Fruit fly (Drosophila melanogaster): ENCODE data around the gene CG10663.

Gene CG10663

DNA sequence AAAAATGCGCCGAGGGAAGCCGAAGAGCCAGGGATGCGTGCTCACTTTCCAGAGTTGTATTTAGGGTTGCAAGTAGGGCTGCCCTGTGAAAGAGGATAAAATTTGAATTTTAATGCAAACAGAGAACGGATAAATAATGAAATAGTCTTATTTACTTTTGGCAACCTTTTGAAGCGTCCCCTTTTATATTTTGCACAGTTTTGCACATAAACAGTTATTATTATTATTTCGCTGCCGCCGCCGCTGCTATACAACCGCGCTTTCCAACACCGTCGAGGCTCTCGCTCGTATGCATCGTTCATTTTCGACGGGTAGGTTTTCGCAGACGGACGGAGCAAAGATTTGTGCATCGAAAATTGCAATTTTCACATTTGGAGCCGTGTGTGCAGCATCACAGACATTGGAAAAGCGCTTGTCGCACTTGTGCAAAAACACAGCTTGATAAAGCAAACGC is 30.0 kb upstream of the CG10663 start, which contains the start of the genes sti and tral:
sti (minus strand) TSS at position 54 of the 454 bp plus-strand sequence.
tral (plus strand) TSS at position 298 of the 454 bp plus-strand sequence.
- TF ChIP-seq CG4496 (GFP tag; IDR thresholded peaks at IDR 0.05) (peak; percentile 76), CG12605 (GFP tag; IDR thresholded peaks at IDR 0.05) (no peak), CG34367 (tag; optimal IDR thresholded peaks at IDR 0.05) (peak; percentile 36), CG17806 (tag; optimal IDR thresholded peaks at IDR 0.05) (peak; percentile 54), CG10348 (GFP tag; IDR thresholded peaks at IDR 0.05) (no peak), Ets98B (GFP tag; IDR thresholded peaks at IDR 0.05) (peak; percentile 71), Snoo (tag; optimal IDR thresholded peaks at IDR 0.05) (peak; percentile 74), CG8159 (tag; optimal IDR thresholded peaks at IDR 0.05) (peak; percentile 70), Pif1B (GFP tag; optimal IDR thresholded peaks at IDR 0.05) (no peak), EcR (GFP tag; optimal IDR thresholded peaks at IDR 0.05) (no peak), CG9948 (tag; optimal IDR thresholded peaks at IDR 0.05) (peak; percentile 39), CG32121 (GFP tag; IDR thresholded peaks at IDR 0.05) (peak; percentile 41; the same call in 1 of the 2 replicates), D1 (tag; optimal IDR thresholded peaks at IDR 0.05) (no peak), Pif1A (GFP tag; optimal IDR thresholded peaks at IDR 0.05) (no peak), rn (GFP tag; IDR thresholded peaks at IDR 0.05) (peak; percentile 43; the same call in 1 of the 2 replicates), CG14655 (GFP tag; optimal IDR thresholded peaks at IDR 0.05) (no peak), fd96Ca (GFP tag; IDR thresholded peaks at IDR 0.05) (peak; percentile 72), CG15710 (tag; optimal IDR thresholded peaks at IDR 0.05) (peak; percentile 68)

DNA sequence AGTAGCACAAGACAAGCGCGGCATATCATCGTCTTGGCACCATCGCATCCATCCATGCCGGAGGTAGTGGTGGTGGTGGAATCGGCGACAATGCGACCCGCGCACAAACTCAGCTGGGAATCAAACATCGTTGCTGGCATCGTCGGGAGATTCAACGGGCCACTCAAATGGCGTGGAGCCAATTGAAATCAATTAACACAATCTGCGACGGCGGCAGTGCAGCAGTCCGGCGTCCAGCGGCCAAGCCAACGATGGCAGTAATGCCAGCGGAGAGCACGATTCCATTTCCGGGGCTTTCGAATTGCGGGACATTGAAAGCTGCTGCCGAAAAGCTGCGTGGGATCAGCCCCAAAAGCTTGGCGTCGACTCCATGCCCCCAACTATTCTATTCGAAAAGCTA is 22.7 kb upstream of the CG10663 start, which contains the start of gene CG10654:
CG10654 (minus strand) TSS at position 270 of the 400 bp plus-strand sequence.
- TF ChIP-seq Pif1A (GFP tag; optimal IDR thresholded peaks at IDR 0.05) = no peak
- TF ChIP-seq CG14655 (GFP tag; optimal IDR thresholded peaks at IDR 0.05) = no peak
- TF ChIP-seq CG8159 (tag; optimal IDR thresholded peaks at IDR 0.05) = no peak
- no peak for TF ChIP-seq Ets98B (GFP tag; IDR thresholded peaks at IDR 0.05)
- no peak for TF ChIP-seq D1 (tag; optimal IDR thresholded peaks at IDR 0.05)
- TF ChIP-seq CG17806 (tag; optimal IDR thresholded peaks at IDR 0.05) = no peak
- TF ChIP-seq CG12605 (GFP tag; IDR thresholded peaks at IDR 0.05) = no peak
- TF ChIP-seq Pif1B (GFP tag; optimal IDR thresholded peaks at IDR 0.05) = no peak
- no peak for TF ChIP-seq fd96Ca (GFP tag; IDR thresholded peaks at IDR 0.05)

DNA sequence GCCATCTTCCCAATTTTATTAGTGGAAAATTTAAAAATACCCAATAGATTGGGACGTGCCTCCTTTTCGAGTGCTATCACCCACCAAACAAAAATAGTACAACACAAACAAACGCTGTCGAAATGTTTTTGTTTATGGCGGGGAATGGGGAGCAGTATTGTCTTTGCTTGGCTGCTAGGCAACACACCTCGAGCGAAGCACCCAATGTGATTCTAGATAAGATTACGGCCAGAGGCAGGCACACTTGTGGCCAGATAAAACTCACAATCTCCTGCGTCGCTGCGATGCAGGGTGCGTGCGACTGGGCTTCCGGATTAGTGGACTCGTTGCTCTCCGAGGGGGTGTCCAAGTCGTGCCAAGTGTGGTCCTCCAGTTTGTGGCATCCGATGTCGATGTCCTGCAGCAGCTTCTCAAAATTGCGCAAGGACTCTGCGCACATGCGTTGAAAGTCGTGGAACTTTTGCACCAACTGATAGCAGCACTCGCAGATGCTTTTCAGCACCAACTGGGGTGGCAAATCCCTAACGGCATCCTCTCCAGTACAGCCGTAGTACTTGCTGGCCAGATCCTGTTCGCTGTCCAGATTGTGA is 22.2 kb upstream of the CG10663 start:
- TF ChIP-seq Pif1B (GFP tag; optimal IDR thresholded peaks at IDR 0.05) (no peak), CG15710 (tag; optimal IDR thresholded peaks at IDR 0.05) (no peak), fd96Ca (GFP tag; IDR thresholded peaks at IDR 0.05) (0 out of 3 replicates have a peak, but pooled peaks have one; percentile 14)

DNA sequence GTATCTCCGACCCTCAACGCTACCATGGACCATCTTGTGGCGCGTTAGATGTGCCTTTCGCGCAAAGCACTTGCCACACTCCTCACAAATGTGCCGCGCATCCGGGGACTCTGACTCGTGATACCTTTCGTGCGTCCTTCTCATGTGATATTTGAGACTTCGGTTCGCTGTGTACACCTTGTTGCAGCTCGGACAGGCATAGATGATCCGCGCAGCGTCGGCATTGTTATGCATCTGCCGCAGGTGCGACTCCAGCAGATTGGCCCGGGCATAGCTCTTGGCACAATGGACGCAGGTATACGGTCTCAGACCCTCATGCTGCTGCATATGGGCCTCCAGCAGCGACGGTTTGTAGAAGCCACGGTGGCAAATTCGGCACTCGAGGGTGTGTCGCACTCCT is 21.2 kb upstream of the CG10663 start:
- TF ChIP-seq EcR (GFP tag; optimal IDR thresholded peaks at IDR 0.05) = no peak
- TF ChIP-seq CG10348 (GFP tag; IDR thresholded peaks at IDR 0.05) = no peak
- TF ChIP-seq CG9948 (tag; optimal IDR thresholded peaks at IDR 0.05) = no peak
- no peak for TF ChIP-seq CG17806 (tag; optimal IDR thresholded peaks at IDR 0.05)
- TF ChIP-seq CG12605 (GFP tag; IDR thresholded peaks at IDR 0.05) = no peak
- no peak for TF ChIP-seq CG8301 (tag; optimal IDR thresholded peaks at IDR 0.05)
- TF ChIP-seq CG13204 (GFP tag; optimal IDR thresholded peaks at IDR 0.05) = no peak
- no peak for TF ChIP-seq fd96Ca (GFP tag; IDR thresholded peaks at IDR 0.05)

DNA sequence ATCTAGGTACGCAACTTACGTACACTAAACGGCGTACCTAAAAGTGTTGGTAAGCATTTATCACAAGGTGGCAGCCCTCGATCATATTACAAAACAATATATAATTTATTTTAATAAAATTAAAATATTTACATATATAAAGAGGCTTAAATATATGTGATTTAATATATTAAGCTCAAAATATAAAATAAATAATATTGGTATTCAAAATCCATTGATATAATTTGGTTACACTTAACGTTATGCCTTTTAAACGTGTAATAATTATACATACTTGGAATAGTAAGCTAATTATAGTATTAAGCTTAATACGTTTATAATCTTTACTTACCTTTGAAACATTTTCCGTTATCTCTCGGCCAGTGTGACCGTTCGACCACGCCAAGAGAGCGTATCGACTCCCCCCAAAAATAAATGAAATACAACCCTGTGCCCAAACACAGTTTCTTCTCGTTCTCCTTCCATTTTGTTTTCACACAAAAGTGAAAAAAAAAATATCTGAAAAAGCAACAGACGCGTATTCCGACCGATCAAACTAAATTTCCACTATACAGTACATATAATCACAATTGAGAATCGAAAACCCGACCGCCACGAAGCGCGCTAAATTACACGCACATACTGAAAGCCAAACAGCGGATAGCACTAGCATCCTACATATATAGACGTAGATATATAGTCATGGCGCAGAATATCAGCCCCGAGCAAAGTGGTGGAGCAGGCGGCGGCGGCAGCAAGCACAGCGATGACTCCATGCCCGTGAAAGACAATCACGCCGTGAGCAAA is 19.2 kb upstream of the CG10663 start, which contains the start of the genes CG10646 and vih:
CG10646 (minus strand) TSS at position 30 of the 786 bp plus-strand sequence.
vih (plus strand) TSS at position 428 of the 786 bp plus-strand sequence.
- TF ChIP-seq CG15710 (tag; optimal IDR thresholded peaks at IDR 0.05) (peak; percentile 27), CG17806 (tag; optimal IDR thresholded peaks at IDR 0.05) (no peak), CG8301 (tag; optimal IDR thresholded peaks at IDR 0.05) (no peak), gl (tag; optimal IDR thresholded peaks at IDR 0.05) (no peak), Snoo (tag; optimal IDR thresholded peaks at IDR 0.05) (peak; percentile 37), CG4496 (GFP tag; IDR thresholded peaks at IDR 0.05) (peak; percentile 31; the same call in 1 of the 3 replicates), D1 (tag; optimal IDR thresholded peaks at IDR 0.05) (no peak), CG13204 (GFP tag; optimal IDR thresholded peaks at IDR 0.05) (no peak), CG8159 (tag; optimal IDR thresholded peaks at IDR 0.05) (peak; percentile 23)

DNA sequence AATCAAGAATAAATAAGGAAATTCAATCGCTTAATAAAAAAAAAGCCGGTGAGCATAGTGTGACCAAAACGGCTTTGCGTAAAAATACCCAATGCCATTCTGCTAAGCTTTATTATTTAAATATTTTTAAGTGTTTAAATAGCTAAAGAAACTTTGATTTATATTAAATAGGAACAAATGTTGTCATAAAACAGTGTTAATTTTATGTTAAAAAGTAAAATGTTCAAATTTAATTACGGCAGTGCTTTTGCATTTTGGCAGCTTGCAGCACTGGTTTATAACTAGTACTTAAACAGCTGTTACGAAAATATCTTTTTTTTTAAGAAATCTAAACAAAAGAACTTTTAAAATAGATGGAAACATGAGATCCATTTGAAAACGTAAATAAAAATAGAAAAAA is 16.4 kb upstream of the CG10663 start, which contains the start of the genes CG10638 and CG10681:
CG10638 (minus strand) TSS at position 63 of the 400 bp plus-strand sequence.
CG10681 (plus strand) TSS at position 265 of the 400 bp plus-strand sequence.
- TF ChIP-seq Snoo (tag; optimal IDR thresholded peaks at IDR 0.05) = peak; percentile 27
- peak; percentile 3 for TF ChIP-seq CG9948 (tag; optimal IDR thresholded peaks at IDR 0.05)
- TF ChIP-seq EcR (GFP tag; optimal IDR thresholded peaks at IDR 0.05) = no peak
- peak; percentile 11 for TF ChIP-seq CG17806 (tag; optimal IDR thresholded peaks at IDR 0.05)
- TF ChIP-seq CG15710 (tag; optimal IDR thresholded peaks at IDR 0.05) = peak; percentile 40
- TF ChIP-seq D1 (tag; optimal IDR thresholded peaks at IDR 0.05) = no peak
- TF ChIP-seq CG8159 (tag; optimal IDR thresholded peaks at IDR 0.05) = peak; percentile 16
- no peak for TF ChIP-seq CG14655 (GFP tag; optimal IDR thresholded peaks at IDR 0.05)

Measured in whole organism, pupa.